Fruit fly (Drosophila melanogaster) whole organism, embryonic: ENCODE results near the gene CG13605.

Experiments
- Aef1 ChIP-seq: fragments of 200-800 bp; sonication (Bioruptor generic); IDR thresholded peaks from 3 replicates; pipeline ENCODE4 v1.3.6; 2022; ENCODE audit warnings: missing biosample characterization, missing genetic modification characterization
- BtbVII ChIP-seq: fragments of 200-800 bp; sonication (Bioruptor generic); optimal IDR thresholded peaks from 3 replicates; lab custom pipeline; 2017; ENCODE audit warnings: missing biosample characterization, mild to moderate bottlenecking, missing genetic modification characterization
- CG10565 ChIP-seq: fragments of 200-800 bp; sonication (Bioruptor generic); optimal IDR thresholded peaks from 3 replicates; lab custom pipeline; 2016; ENCODE audit warnings: missing biosample characterization, mild to moderate bottlenecking, missing genetic modification characterization
- CG10654 ChIP-seq: fragments of 200-800 bp; sonication (Bioruptor generic); optimal IDR thresholded peaks from 2 replicates; lab custom pipeline; 2016; ENCODE audit warnings: missing biosample characterization, missing genetic modification characterization
- CG11085 ChIP-seq: fragments of 200-800 bp; sonication (Bioruptor generic); IDR thresholded peaks from 2 replicates; pipeline ENCODE4 v1.3.6; 2022; ENCODE audit warnings: missing biosample characterization, missing genetic modification characterization
- CG11456 ChIP-seq: fragments of 200-800 bp; sonication (Bioruptor generic); IDR thresholded peaks from 3 replicates; pipeline ENCODE4 v1.3.6; 2022; ENCODE audit warnings: missing biosample characterization, missing genetic modification characterization
- CG12236 ChIP-seq: fragments of 200-800 bp; sonication (Bioruptor generic); optimal IDR thresholded peaks from 2 replicates; lab custom pipeline; 2016; ENCODE audit warnings: missing biosample characterization, missing genetic modification characterization
- CG1647 ChIP-seq: fragments of 200-800 bp; sonication (Bioruptor generic); optimal IDR thresholded peaks from 3 replicates; lab custom pipeline; 2016; ENCODE audit warnings: missing biosample characterization, missing genetic modification characterization
- CG16815 ChIP-seq: fragments of 200-800 bp; sonication (Bioruptor generic); optimal IDR thresholded peaks from 3 replicates; lab custom pipeline; 2017; ENCODE audit warnings: missing biosample characterization, mild to moderate bottlenecking, missing genetic modification characterization
- CG17912 ChIP-seq: fragments of 200-800 bp; sonication (Bioruptor generic); optimal IDR thresholded peaks from 2 replicates; lab custom pipeline; 2018; ENCODE audit warnings: missing biosample characterization, mild to moderate bottlenecking, missing genetic modification characterization
- CG3995 ChIP-seq: fragments of 200-800 bp; sonication (Bioruptor generic); optimal IDR thresholded peaks from 3 replicates; lab custom pipeline; 2016; ENCODE audit warnings: missing biosample characterization, missing genetic modification characterization
- CG43689 ChIP-seq: fragments of 200-800 bp; sonication (Bioruptor generic); IDR thresholded peaks from 2 replicates; pipeline ENCODE4 v1.3.6; 2022; ENCODE audit warnings: missing biosample characterization, missing genetic modification characterization
- CG6813 ChIP-seq: fragments of 200-800 bp; sonication (Bioruptor generic); optimal IDR thresholded peaks from 2 replicates; lab custom pipeline; 2017; ENCODE audit warnings: missing biosample characterization, missing genetic modification characterization, mild to moderate bottlenecking, moderate library complexity, missing genetic modification reagents
- CG7271 ChIP-seq: fragments of 200-800 bp; sonication (Bioruptor generic); optimal IDR thresholded peaks from 2 replicates; lab custom pipeline; 2018; ENCODE audit warnings: missing biosample characterization, mild to moderate bottlenecking, missing genetic modification characterization, moderate library complexity
- CG7928 ChIP-seq: fragments of 200-800 bp; sonication (Bioruptor generic); optimal IDR thresholded peaks from 2 replicates; lab custom pipeline; 2017; ENCODE audit warnings: missing biosample characterization, mild to moderate bottlenecking, missing genetic modification characterization
- CG8290 ChIP-seq, 3 experiments: fragments of 200-800 bp; sonication (Bioruptor generic); optimal IDR thresholded peaks; 2 replicates each; lab custom pipeline; 2016 to 2019; ENCODE audit warnings: missing biosample characterization in 3 of 3, missing genetic modification characterization in 3 of 3, mild to moderate bottlenecking in 2 of 3, moderate library complexity in 1 of 3
- CG8944 ChIP-seq: fragments of 200-800 bp; sonication (Bioruptor generic); optimal IDR thresholded peaks from 3 replicates; lab custom pipeline; 2016; ENCODE audit warnings: missing biosample characterization, missing genetic modification characterization
- CG9437 ChIP-seq: fragments of 200-800 bp; sonication (Bioruptor generic); optimal IDR thresholded peaks from 2 replicates; lab custom pipeline; 2018; ENCODE audit warnings: missing biosample characterization, mild to moderate bottlenecking, missing genetic modification characterization
- CG9797 ChIP-seq: fragments of 200-800 bp; sonication (Bioruptor generic); optimal IDR thresholded peaks from 3 replicates; lab custom pipeline; 2018; ENCODE audit warnings: missing biosample characterization, mild to moderate bottlenecking, missing genetic modification characterization
- CkIIα-i1 ChIP-seq: fragments of 200-800 bp; sonication (Bioruptor generic); IDR thresholded peaks from 2 replicates; pipeline ENCODE4 v1.3.6; 2022; ENCODE audit warnings: missing biosample characterization, missing genetic modification characterization
- CoRest ChIP-seq: fragments of 200-800 bp; sonication (Bioruptor generic); optimal IDR thresholded peaks from 3 replicates; lab custom pipeline; 2018; ENCODE audit warnings: missing biosample characterization, mild to moderate bottlenecking, missing genetic modification characterization, moderate library complexity
- D19A ChIP-seq: fragments of 200-800 bp; optimal IDR thresholded peaks from 3 replicates; lab custom pipeline; 2019; ENCODE audit warnings: missing biosample characterization, mild to moderate bottlenecking, missing genetic modification characterization, moderate library complexity
- Dfd ChIP-seq, 2 experiments: fragments of >200 bp; optimal IDR thresholded peaks; 2 replicates each; lab custom pipeline; 2017; ENCODE audit warnings: missing biosample characterization in 2 of 2, missing genetic modification characterization in 2 of 2
- ERR ChIP-seq: fragments of 200-800 bp; sonication (Bioruptor generic); optimal IDR thresholded peaks from 2 replicates; lab custom pipeline; 2016; ENCODE audit warnings: missing biosample characterization, missing genetic modification characterization
- Jarid2 ChIP-seq: fragments of 200-800 bp; sonication (Bioruptor generic); optimal IDR thresholded peaks from 3 replicates; lab custom pipeline; 2017; ENCODE audit warnings: mild to moderate bottlenecking, missing biosample characterization, missing genetic modification reagents, missing genetic modification characterization
- Lpt ChIP-seq: fragments of >200 bp; optimal IDR thresholded peaks from 2 replicates; lab custom pipeline; 2018; ENCODE audit warnings: missing biosample characterization, missing genetic modification characterization
- Mes4 ChIP-seq: fragments of 200-800 bp; sonication (Bioruptor generic); optimal IDR thresholded peaks from 2 replicates; lab custom pipeline; 2016; ENCODE audit warnings: missing biosample characterization, missing genetic modification characterization
- NC2α ChIP-seq: fragments of 200-800 bp; sonication (Bioruptor generic); optimal IDR thresholded peaks from 2 replicates; lab custom pipeline; 2016; ENCODE audit warnings: missing biosample characterization, missing genetic modification characterization
- NC2β ChIP-seq: fragments of 200-800 bp; sonication (Bioruptor generic); optimal IDR thresholded peaks from 2 replicates; lab custom pipeline; 2016; ENCODE audit warnings: missing biosample characterization, missing genetic modification characterization
- bowl ChIP-seq: fragments of 200-800 bp; sonication (Bioruptor generic); IDR thresholded peaks from 2 replicates; pipeline ENCODE4 v1.3.6; 2022; ENCODE audit warnings: missing biosample characterization, missing genetic modification characterization
- bsh ChIP-seq, 2 experiments: fragments of 200-800 bp; sonication (Bioruptor generic); optimal IDR thresholded peaks; 2 replicates each; lab custom pipeline; 2017 to 2018; ENCODE audit warnings: mild to moderate bottlenecking in 2 of 2, missing biosample characterization in 2 of 2, missing genetic modification characterization in 2 of 2, moderate library complexity in 1 of 2
- cad ChIP-seq: fragments of >200 bp; optimal IDR thresholded peaks from 2 replicates; lab custom pipeline; 2017; ENCODE audit warnings: missing biosample characterization, missing genetic modification characterization
- cg ChIP-seq: fragments of 200-800 bp; sonication (Bioruptor generic); optimal IDR thresholded peaks from 3 replicates; lab custom pipeline; 2019; ENCODE audit warnings: missing biosample characterization, mild to moderate bottlenecking, missing genetic modification characterization, moderate library complexity
- croc ChIP-seq: fragments of 200-800 bp; sonication (Bioruptor generic); conservative IDR thresholded peaks from 3 replicates; pipeline ENCODE4 v1.3.6; 2022; ENCODE audit warnings: missing biosample characterization, missing genetic modification characterization
- cwo ChIP-seq: fragments of 200-800 bp; sonication (Bioruptor generic); optimal IDR thresholded peaks from 3 replicates; lab custom pipeline; 2017; ENCODE audit warnings: missing biosample characterization, missing genetic modification characterization, mild to moderate bottlenecking, moderate library complexity, missing genetic modification reagents
- ftz-f1 ChIP-seq: fragments of 200-800 bp; sonication (Bioruptor generic); optimal IDR thresholded peaks from 2 replicates; lab custom pipeline; 2016; ENCODE audit warnings: missing biosample characterization, missing genetic modification characterization
- kah ChIP-seq: fragments of 200-800 bp; sonication (Bioruptor generic); optimal IDR thresholded peaks from 2 replicates; lab custom pipeline; 2018; ENCODE audit warnings: missing biosample characterization, mild to moderate bottlenecking, missing genetic modification characterization
- klu ChIP-seq: fragments of 200-800 bp; sonication (Bioruptor generic); IDR thresholded peaks from 2 replicates; pipeline ENCODE4 v1.3.6; 2022; ENCODE audit warnings: missing biosample characterization, missing genetic modification characterization
- maf-S ChIP-seq: fragments of 200-800 bp; sonication (Bioruptor generic); optimal IDR thresholded peaks from 2 replicates; lab custom pipeline; 2016; ENCODE audit warnings: missing biosample characterization, missing genetic modification characterization
- onecut ChIP-seq: fragments of 200-800 bp; sonication (Bioruptor generic); IDR thresholded peaks from 2 replicates; pipeline ENCODE4 v1.3.6; 2022; ENCODE audit warnings: missing biosample characterization, missing genetic modification characterization
- pb ChIP-seq: fragments of 200-800 bp; sonication (Bioruptor generic); optimal IDR thresholded peaks from 3 replicates; lab custom pipeline; 2016; ENCODE audit warnings: missing biosample characterization, missing genetic modification characterization
- ro ChIP-seq: fragments of 200-800 bp; sonication (Bioruptor generic); IDR thresholded peaks from 2 replicates; pipeline ENCODE4 v1.3.6; 2022; ENCODE audit warnings: missing biosample characterization, missing genetic modification characterization
- sens-2 ChIP-seq: fragments of 200-800 bp; sonication (Bioruptor generic); IDR thresholded peaks from 2 replicates; pipeline ENCODE4 v1.3.6; 2022; ENCODE audit warnings: missing biosample characterization, missing genetic modification characterization
- sima ChIP-seq: fragments of 200-800 bp; sonication (Bioruptor generic); optimal IDR thresholded peaks from 2 replicates; lab custom pipeline; 2016; ENCODE audit warnings: missing biosample characterization, missing genetic modification characterization
- slbo ChIP-seq: fragments of 200-800 bp; sonication (Bioruptor generic); IDR thresholded peaks from 2 replicates; pipeline ENCODE4 v1.3.6; 2022; ENCODE audit warnings: missing biosample characterization, missing genetic modification characterization
- sqz ChIP-seq: fragments of 200-800 bp; sonication (Bioruptor generic); optimal IDR thresholded peaks from 3 replicates; lab custom pipeline; 2018; ENCODE audit warnings: missing biosample characterization, mild to moderate bottlenecking, missing genetic modification characterization
- tna ChIP-seq: fragments of 200-800 bp; sonication (Bioruptor generic); IDR thresholded peaks from 2 replicates; pipeline ENCODE4 v1.3.6; 2022; ENCODE audit warnings: missing biosample characterization, missing genetic modification characterization; ENCODE audit not compliant: partially characterized antibody
- ttk ChIP-seq: fragments of 200-800 bp; sonication (Bioruptor generic); IDR thresholded peaks from 2 replicates; pipeline ENCODE4 v2.1.2; 2022; ENCODE audit warnings: missing biosample characterization, missing genetic modification characterization
- unpg ChIP-seq: fragments of 200-800 bp; sonication (Bioruptor generic); optimal IDR thresholded peaks from 3 replicates; lab custom pipeline; 2018; ENCODE audit warnings: missing biosample characterization, mild to moderate bottlenecking, missing genetic modification characterization, moderate library complexity
- usp ChIP-seq: fragments of >200 bp; optimal IDR thresholded peaks from 2 replicates; lab custom pipeline; 2017; ENCODE audit warnings: missing biosample characterization, missing genetic modification characterization

CG13605 gene

DNA sequence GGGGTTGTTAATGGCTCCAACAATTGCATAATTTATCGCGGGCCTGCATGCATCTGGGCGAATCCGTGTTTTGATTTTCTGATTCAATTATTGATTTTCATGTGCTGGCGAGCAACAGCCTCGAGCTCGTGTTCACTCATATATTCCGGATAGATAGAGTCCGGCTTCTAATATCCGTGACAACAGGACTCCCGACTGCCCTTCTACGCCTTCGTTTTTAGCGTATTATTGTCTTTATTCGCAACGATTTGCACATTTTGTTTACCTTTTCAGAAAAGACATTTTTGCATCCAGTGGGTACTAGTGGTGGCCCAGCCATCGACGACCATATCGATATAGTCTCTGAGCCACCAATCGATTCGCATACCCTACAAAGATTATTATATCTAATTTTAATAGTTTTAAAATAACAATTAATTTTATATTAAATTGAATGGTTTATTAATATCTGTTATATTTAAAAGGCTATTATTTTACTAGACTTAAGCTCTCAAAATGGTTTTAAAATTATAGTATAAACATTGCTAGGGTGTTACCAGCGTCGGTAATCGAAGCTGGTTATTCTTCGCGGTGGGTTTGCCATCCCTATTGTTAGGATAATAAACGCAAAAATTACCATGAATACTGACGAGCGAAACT, 49.1 kb upstream of the CG13605 start, which contains the start of the genes Myo95E and TBC1d7 (continued):
- TF ChIP-seq CkIIα-i1 = 0 out of 2 replicates have a peak, but pooled peaks have one; percentile 31
- TF ChIP-seq usp (GFP tag; lab: Kevin White, UChicago) = no peak
- peak; percentile 84 for TF ChIP-seq klu (GFP tag; lab: Robert Waterston, UW)
- no peak for TF ChIP-seq Dfd (GFP tag; optimal IDR thresholded peaks at IDR 0.05; lab: Kevin White, UChicago)
- TF ChIP-seq bowl (GFP tag; lab: Robert Waterston, UW) = peak; percentile 79
- peak; percentile 93 for TF ChIP-seq croc (GFP tag; lab: Robert Waterston, UW)
- TF ChIP-seq sqz (GFP tag; lab: Kevin White, UChicago) = no peak
- peak; percentile 79 for TF ChIP-seq CG16815 (GFP tag; lab: Kevin White, UChicago)
- TF ChIP-seq CG12236 = no peak
- TF ChIP-seq tna (GFP tag; lab: Robert Waterston, UW) = no peak
- peak; percentile 92 for TF ChIP-seq ttk
- TF ChIP-seq CG17912 (GFP tag; lab: Kevin White, UChicago) = peak; percentile 21
- TF ChIP-seq onecut (GFP tag; lab: Robert Waterston, UW) = peak; percentile 80
- TF ChIP-seq cad (GFP tag; lab: Kevin White, UChicago) = no peak
- peak; percentile 53 for TF ChIP-seq CG1647
- no peak for TF ChIP-seq Mes4 (GFP tag; lab: Kevin White, UChicago)
- TF ChIP-seq Lpt = no peak
- peak; percentile 65 for TF ChIP-seq CG6813
- no peak for TF ChIP-seq ftz-f1
- TF ChIP-seq CG11456 = peak; percentile 87
- TF ChIP-seq NC2β (GFP tag; lab: Kevin White, UChicago) = no peak
- TF ChIP-seq CG7928 (GFP tag; lab: Kevin White, UChicago) = peak; percentile 69
- TF ChIP-seq CG9797 (GFP tag; lab: Kevin White, UChicago) = peak; percentile 46
- TF ChIP-seq CG43689 (GFP tag; lab: Robert Waterston, UW) = peak; percentile 87
- peak; percentile 70; the same call in 1 of the 2 replicates for TF ChIP-seq sens-2
- no peak for TF ChIP-seq ERR (GFP tag; lab: Kevin White, UChicago)
- TF ChIP-seq CoRest (tag; lab: Kevin White, UChicago) = peak; percentile 93
- peak; percentile 81 for TF ChIP-seq CG9437 (GFP tag; lab: Kevin White, UChicago)
- TF ChIP-seq sima (GFP tag; lab: Kevin White, UChicago) = no peak
- peak; percentile 76 for TF ChIP-seq cwo (GFP tag; lab: Kevin White, UChicago)
- TF ChIP-seq CG3995 = peak; percentile 70
- peak; percentile 97 for TF ChIP-seq Aef1 (GFP tag; lab: Robert Waterston, UW)
- peak; percentile 44 for TF ChIP-seq BtbVII (GFP tag; lab: Kevin White, UChicago)
- TF ChIP-seq maf-S (GFP tag; lab: Kevin White, UChicago) = peak; percentile 17
- TF ChIP-seq slbo (GFP tag; lab: Robert Waterston, UW) = peak; percentile 93
- peak; percentile 73 for TF ChIP-seq CG10654 (GFP tag; lab: Kevin White, UChicago)
- peak; percentile 47 for TF ChIP-seq kah (GFP tag; lab: Kevin White, UChicago)
- peak; percentile 41 for TF ChIP-seq CG8944 (GFP tag; lab: Kevin White, UChicago)
- no peak for TF ChIP-seq cg (GFP tag; lab: Kevin White, UChicago)
- no peak for TF ChIP-seq Jarid2
- TF ChIP-seq bsh (GFP tag; optimal IDR thresholded peaks at IDR 0.05; lab: Kevin White, UChicago) = peak; percentile 23 to 89
- no peak for TF ChIP-seq NC2α (GFP tag; lab: Kevin White, UChicago)
- no peak for TF ChIP-seq pb (GFP tag; lab: Kevin White, UChicago)
- peak; percentile 99 for TF ChIP-seq D19A (tag; lab: Kevin White, UChicago)
- peak; percentile 89 for TF ChIP-seq unpg (GFP tag; lab: Kevin White, UChicago)
- TF ChIP-seq CG7271 (tag; lab: Kevin White, UChicago) = peak; percentile 60
- TF ChIP-seq CG11085 (GFP tag; lab: Robert Waterston, UW) = peak; percentile 73
- no peak for TF ChIP-seq CG10565
- TF ChIP-seq ro (GFP tag; lab: Robert Waterston, UW) = peak; percentile 72
- TF ChIP-seq CG8290 (GFP tag; optimal IDR thresholded peaks at IDR 0.05; lab: Kevin White, UChicago) = no peak
- TF ChIP-seq CG8290 (tag; optimal IDR thresholded peaks at IDR 0.05; lab: Kevin White, UChicago) = no peak
